Worm (Caenorhabditis elegans) whole organism, L3 larva: ENCODE results near the gene str-101.
"Not testable (repeated sequence)": the region's sequence is repeated elsewhere in the genome, so short reads cannot be mapped to it uniquely, and the experiment has no call there.

Experiments used
- R02D3.7 ChIP-seq: fragments of 150-350 bp; optimal IDR thresholded peaks from 2 replicates; lab custom pipeline; 2014; ENCODE audit warnings: missing biosample characterization, missing genetic modification characterization
- ceh-16 ChIP-seq: sonication (generic microtip); optimal IDR thresholded peaks from 2 replicates; lab custom pipeline; 2017; ENCODE audit warnings: missing biosample characterization, missing genetic modification characterization
- ceh-28 ChIP-seq: fragments of 150-350 bp; optimal IDR thresholded peaks from 2 replicates; lab custom pipeline; 2014; ENCODE audit warnings: missing biosample characterization, missing genetic modification reagents, missing genetic modification characterization
- ceh-82 ChIP-seq: fragments of 150-350 bp; optimal IDR thresholded peaks from 2 replicates; lab custom pipeline; 2014; ENCODE audit warnings: missing biosample characterization, missing genetic modification characterization
- ceh-9 ChIP-seq: sonication (generic microtip); optimal IDR thresholded peaks from 2 replicates; lab custom pipeline; 2018; ENCODE audit warnings: missing biosample characterization, missing genetic modification characterization
- daf-12 ChIP-seq: fragments of 150-350 bp; optimal IDR thresholded peaks from 2 replicates; lab custom pipeline; 2014; ENCODE audit warnings: missing biosample characterization, missing genetic modification reagents, missing genetic modification characterization
- egl-27 ChIP-seq: sonication (generic microtip); optimal IDR thresholded peaks from 4 replicates; lab custom pipeline; 2017; ENCODE audit warnings: missing biosample characterization, missing genetic modification reagents, missing genetic modification characterization
- elt-2 ChIP-seq: sonication (generic microtip); optimal IDR thresholded peaks from 2 replicates; lab custom pipeline; 2016; ENCODE audit warnings: missing genetic modification reagents, mild to moderate bottlenecking, missing genetic modification characterization, missing compliant biosample characterization
- elt-3 ChIP-seq, 3 experiments: fragments of 150-350 bp in 1 of 3; sonication (generic microtip) in 2 of 3; optimal IDR thresholded peaks; 2 replicates in 2 of 3; 4 replicates in 1 of 3; lab custom pipeline; 2014 to 2017; ENCODE audit warnings: missing biosample characterization in 3 of 3, missing genetic modification characterization in 3 of 3
- fkh-10 ChIP-seq: sonication (generic microtip); optimal IDR thresholded peaks from 2 replicates; lab custom pipeline; 2017; ENCODE audit warnings: missing biosample characterization, missing genetic modification reagents, missing genetic modification characterization
- fos-1 ChIP-seq: fragments of 150-350 bp; optimal IDR thresholded peaks from 2 replicates; lab custom pipeline; 2014; ENCODE audit warnings: missing biosample characterization, missing genetic modification characterization
- jun-1 ChIP-seq: fragments of 150-350 bp; optimal IDR thresholded peaks from 2 replicates; lab custom pipeline; 2014; ENCODE audit warnings: missing biosample characterization, missing genetic modification reagents, missing genetic modification characterization
- lin-15B ChIP-seq: fragments of 150-350 bp; optimal IDR thresholded peaks from 2 replicates; lab custom pipeline; 2014; ENCODE audit warnings: missing biosample characterization, missing genetic modification characterization
- lin-39 ChIP-seq: fragments of 150-350 bp; optimal IDR thresholded peaks from 2 replicates; lab custom pipeline; 2018; ENCODE audit warnings: missing biosample characterization, missing genetic modification reagents, missing genetic modification characterization
- mdl-1 ChIP-seq: fragments of 150-350 bp; optimal IDR thresholded peaks from 2 replicates; lab custom pipeline; 2014; ENCODE audit warnings: missing biosample characterization, missing genetic modification characterization
- mml-1 ChIP-seq: fragments of 150-350 bp; sonication (generic microtip); optimal IDR thresholded peaks from 3 replicates; lab custom pipeline; 2014; ENCODE audit warnings: missing biosample characterization, missing genetic modification characterization
- nfya-1 ChIP-seq: sonication (generic microtip); optimal IDR thresholded peaks from 2 replicates; lab custom pipeline; 2017; ENCODE audit warnings: missing genetic modification characterization, mild to moderate bottlenecking, missing compliant biosample characterization, antibody characterized with exemption, moderate library complexity; ENCODE audit not compliant: insufficient read depth
- nhr-237 ChIP-seq: fragments of 150-350 bp; optimal IDR thresholded peaks from 2 replicates; lab custom pipeline; 2014; ENCODE audit warnings: missing biosample characterization, missing genetic modification characterization
- nhr-28 ChIP-seq: fragments of 150-350 bp; optimal IDR thresholded peaks from 2 replicates; lab custom pipeline; 2014; ENCODE audit warnings: missing biosample characterization, missing genetic modification characterization
- nhr-43 ChIP-seq: sonication (generic microtip); optimal IDR thresholded peaks from 2 replicates; lab custom pipeline; 2016; ENCODE audit warnings: mild to moderate bottlenecking, missing genetic modification characterization, missing compliant biosample characterization; ENCODE audit not compliant: poor library complexity, severe bottlenecking
- pqm-1 ChIP-seq: fragments of 150-350 bp; optimal IDR thresholded peaks from 2 replicates; lab custom pipeline; 2017; ENCODE audit warnings: missing biosample characterization, missing genetic modification characterization, inconsistent platforms
- sea-2 ChIP-seq: fragments of 150-350 bp; sonication (generic microtip); optimal IDR thresholded peaks from 4 replicates; lab custom pipeline; 2014; ENCODE audit warnings: missing biosample characterization, missing genetic modification reagents, missing genetic modification characterization
- skn-1 ChIP-seq: fragments of 150-350 bp; optimal IDR thresholded peaks from 2 replicates; lab custom pipeline; 2014; ENCODE audit warnings: missing biosample characterization, missing genetic modification characterization
- tbx-2 ChIP-seq: sonication (generic microtip); optimal IDR thresholded peaks from 2 replicates; lab custom pipeline; 2016; ENCODE audit warnings: mild to moderate bottlenecking, missing genetic modification characterization, missing compliant biosample characterization
- unc-62 ChIP-seq: fragments of 150-350 bp; sonication (generic microtip); optimal IDR thresholded peaks from 4 replicates; lab custom pipeline; 2014; ENCODE audit warnings: missing biosample characterization, missing genetic modification reagents, missing genetic modification characterization
- ztf-11 ChIP-seq: fragments of 150-350 bp; optimal IDR thresholded peaks from 2 replicates; lab custom pipeline; 2014; ENCODE audit warnings: missing biosample characterization, missing genetic modification characterization
- ztf-4 ChIP-seq: fragments of 150-350 bp; optimal IDR thresholded peaks from 2 replicates; lab custom pipeline; 2014; ENCODE audit warnings: missing biosample characterization, missing genetic modification characterization

Gene str-101

DNA sequence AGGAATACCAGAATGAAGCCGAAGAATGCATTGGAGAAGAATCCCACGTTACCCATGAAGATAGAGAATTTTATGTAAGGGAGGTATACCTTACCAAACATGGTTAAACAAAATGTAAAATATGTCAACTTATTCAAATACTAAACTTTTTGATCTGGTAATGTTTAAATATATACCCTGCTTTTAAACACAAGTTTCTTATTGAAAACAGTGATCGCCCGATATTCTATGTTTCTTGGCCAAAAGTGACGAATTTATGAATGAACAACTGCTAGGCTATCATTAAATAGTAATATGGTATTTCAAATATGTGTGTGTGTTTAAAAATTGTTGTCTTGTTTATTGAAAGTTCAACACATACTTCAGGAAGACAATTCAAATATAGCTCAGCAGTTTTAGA is 36.5 kb upstream of the str-101 start, which contains the start of gene T23D5.8:
T23D5.8 (minus strand) TSS at position 101 of the 400 bp plus-strand sequence.
- not testable (repeated sequence) for TF ChIP-seq ceh-82, nhr-43, mdl-1 (tag; lab: Kevin White, UChicago)

DNA sequence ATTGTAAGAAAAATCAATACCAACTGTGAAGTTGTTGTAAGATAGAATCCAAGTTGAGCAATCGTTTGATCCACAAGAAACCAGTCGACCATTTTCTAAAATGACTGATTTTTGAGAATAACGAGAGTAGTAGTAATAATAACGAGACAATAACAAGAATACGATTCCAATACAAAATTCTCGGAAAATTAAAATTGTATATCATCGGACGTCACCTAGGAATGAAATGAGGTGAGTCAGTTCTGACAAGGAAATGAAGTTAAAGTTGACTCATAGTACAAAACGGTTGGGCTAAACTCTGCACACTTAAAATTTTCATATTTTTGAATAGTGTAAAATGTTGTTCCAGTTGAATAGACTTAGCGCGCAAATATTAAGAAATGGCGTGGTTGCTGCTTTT is 32.6 kb upstream of the str-101 start, which contains the start of gene str-19:
str-19 (minus strand) TSS at position 101 of the 400 bp plus-strand sequence.
- not testable (repeated sequence) for TF ChIP-seq pqm-1 (tag; lab: Kevin White, UChicago); mml-1; unc-62

DNA sequence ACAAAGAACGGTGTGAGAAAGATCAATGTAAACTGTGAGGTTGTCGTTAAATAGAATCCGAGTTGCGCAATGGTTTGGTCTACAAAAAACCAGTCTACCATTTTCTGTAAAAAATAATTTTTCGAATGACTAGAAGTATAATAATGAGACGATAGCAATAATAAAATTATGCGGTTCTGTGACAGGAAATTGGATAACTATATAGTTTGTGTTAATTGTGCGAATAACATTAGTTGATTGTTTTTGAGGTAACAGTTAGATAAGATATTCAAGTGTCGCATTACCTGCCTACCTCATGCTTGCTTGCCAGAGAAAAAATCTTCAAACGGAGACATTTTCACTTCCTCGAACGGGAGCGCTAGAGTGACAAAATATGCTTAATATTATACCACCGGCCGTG is 30.1 kb upstream of the str-101 start, which contains the start of gene str-18:
str-18 (minus strand) TSS at position 101 of the 400 bp plus-strand sequence.
- TF ChIP-seq nhr-28 = no peak
- TF ChIP-seq mdl-1 (tag; lab: Kevin White, UChicago) = no peak
- TF ChIP-seq mml-1 = no peak
- TF ChIP-seq jun-1 (tag; lab: Kevin White, UChicago) = no peak
- TF ChIP-seq lin-15B (tag; lab: Kevin White, UChicago) = no peak
- no peak for TF ChIP-seq daf-12 (tag; lab: Kevin White, UChicago)
- TF ChIP-seq R02D3.7 = no peak
- TF ChIP-seq nhr-237 (tag; lab: Kevin White, UChicago) = no peak
- no peak for TF ChIP-seq ceh-28 (tag; lab: Kevin White, UChicago)

DNA sequence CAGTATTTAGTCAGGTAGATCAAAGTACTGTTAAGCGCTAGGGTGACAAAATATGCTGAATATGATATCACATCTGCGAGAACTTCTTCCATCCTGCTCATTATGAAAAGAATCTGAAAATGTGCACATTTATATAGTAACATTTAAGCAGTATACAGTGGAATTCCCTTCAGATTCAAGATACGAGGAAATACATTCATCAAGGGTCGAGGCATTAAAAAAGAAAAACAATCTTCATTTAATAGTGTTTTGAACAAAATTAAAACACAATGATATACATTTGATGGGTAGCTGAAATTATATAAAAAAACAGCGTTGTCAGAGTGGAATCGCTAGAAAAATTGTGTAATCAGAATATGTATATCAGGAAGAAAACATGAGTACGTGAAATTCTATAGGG is 23.9 kb upstream of the str-101 start, which contains the start of gene str-27:
str-27 (minus strand) TSS at position 101 of the 400 bp plus-strand sequence.
- TF ChIP-seq nfya-1 (tag; lab: Kevin White, UChicago) = no peak

DNA sequence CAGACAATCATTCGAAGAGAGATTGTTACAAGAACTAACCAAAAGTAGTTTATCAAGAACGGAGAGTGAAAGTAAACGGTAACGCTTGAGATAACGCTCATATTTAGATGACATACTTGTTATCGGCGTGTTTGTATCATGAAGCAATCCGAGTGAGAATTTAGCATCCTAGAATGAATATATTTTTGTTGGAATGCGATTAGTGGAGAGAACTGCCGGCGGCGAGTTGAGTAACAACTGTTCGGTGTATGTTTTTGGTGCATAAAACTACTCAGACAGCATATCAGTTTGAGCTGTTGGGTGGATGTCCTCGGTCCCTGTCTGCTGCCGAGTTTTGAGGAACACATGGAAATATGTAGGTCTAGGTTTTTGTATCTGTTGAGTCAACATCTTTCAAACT is 21.8 kb upstream of the str-101 start, which contains the start of gene T23D5.3:
T23D5.3 (minus strand) TSS at position 101 of the 400 bp plus-strand sequence.
- TF ChIP-seq sea-2 (GFP tag; lab: Kevin White, UChicago) = no peak

DNA sequence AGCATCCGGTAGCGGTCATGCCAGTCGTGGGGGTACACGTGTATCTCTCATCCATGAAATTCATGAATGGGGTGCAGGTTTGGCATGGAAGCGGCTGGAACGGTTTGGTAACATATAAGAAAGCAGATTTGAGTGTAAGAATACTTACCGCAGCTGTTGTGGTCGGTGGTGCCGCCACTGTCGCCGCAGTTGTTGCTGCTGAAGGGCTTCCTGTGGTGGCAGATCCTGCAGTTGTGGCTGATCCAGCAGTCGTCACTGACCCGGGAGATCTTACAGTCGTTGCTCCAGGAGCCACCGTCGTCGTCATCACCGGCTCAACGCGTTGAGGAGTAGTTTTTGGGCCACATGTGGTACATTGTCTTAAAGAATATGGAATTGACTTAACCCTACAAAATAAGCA is 21.2 kb upstream of the str-101 start:
- TF ChIP-seq fos-1 (tag; lab: Kevin White, UChicago) (no peak), elt-3 (tag; optimal IDR thresholded peaks at IDR 0.05; lab: Kevin White, UChicago) (no peak), lin-39 (tag; lab: Kevin White, UChicago) (no peak), nhr-237 (tag; lab: Kevin White, UChicago) (no peak), elt-2 (tag; lab: Kevin White, UChicago) (no peak), ztf-11 (tag; lab: Kevin White, UChicago) (no peak), egl-27 (tag; lab: Kevin White, UChicago) (no peak)

DNA sequence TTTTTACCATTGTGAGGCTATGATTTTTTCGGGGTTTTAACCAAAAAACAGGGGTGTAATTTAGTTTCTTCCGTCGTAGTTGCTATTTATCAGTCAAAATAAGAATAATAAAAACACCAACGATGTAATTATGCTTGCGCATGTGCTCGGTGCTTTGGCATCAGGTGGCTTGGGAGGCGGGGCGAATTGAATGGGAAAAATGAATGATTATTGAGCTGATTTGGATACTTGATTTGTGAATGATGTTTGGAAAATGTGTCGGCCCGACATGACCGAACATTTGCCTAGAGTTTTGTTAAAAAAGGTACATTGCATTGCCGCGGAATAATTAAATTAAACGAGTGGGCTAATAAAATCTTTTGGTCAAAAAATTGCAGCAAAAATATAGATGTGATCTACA is 20.4 kb upstream of the str-101 start, which contains the start of gene str-38:
str-38 (minus strand) TSS at position 101 of the 400 bp plus-strand sequence.
- no peak for TF ChIP-seq mdl-1 (tag; lab: Kevin White, UChicago)
- TF ChIP-seq elt-2 (tag; lab: Kevin White, UChicago) = no peak
- no peak for TF ChIP-seq ceh-16
- no peak for TF ChIP-seq tbx-2
- no peak for TF ChIP-seq fkh-10 (GFP tag; lab: Kevin White, UChicago)
- TF ChIP-seq ztf-11 (tag; lab: Kevin White, UChicago) = no peak
- TF ChIP-seq elt-3 (tag; optimal IDR thresholded peaks at IDR 0.05; lab: Kevin White, UChicago) = no peak
- no peak for TF ChIP-seq ztf-4 (tag; lab: Kevin White, UChicago)
- TF ChIP-seq ceh-28 (tag; lab: Kevin White, UChicago) = no peak
- TF ChIP-seq ceh-82 (tag; lab: Kevin White, UChicago) = no peak
- TF ChIP-seq lin-15B (tag; lab: Kevin White, UChicago) = no peak
- TF ChIP-seq lin-39 (tag; lab: Kevin White, UChicago) = no peak
- TF ChIP-seq ceh-9 (tag; lab: Kevin White, UChicago) = no peak
- TF ChIP-seq fos-1 (tag; lab: Kevin White, UChicago) = no peak
- no peak for TF ChIP-seq nfya-1 (tag; lab: Kevin White, UChicago)
- TF ChIP-seq nhr-28 = no peak
- TF ChIP-seq skn-1 (tag; lab: Kevin White, UChicago) = no peak
- TF ChIP-seq egl-27 (tag; lab: Kevin White, UChicago) = no peak
